Fruit fly (Drosophila melanogaster): ENCODE data around the gene CG32095.

dm6 chr3L:11793233-11793800 lies 32.2 kb downstream of the CG32095 start, which contains the start of the genes twy and CG10907:
- no peak for TF ChIP-seq CG8478 (optimal IDR thresholded peaks at IDR 0.05)
- TF ChIP-seq CTCF (optimal IDR thresholded peaks at IDR 0.05), result no peak

Measured in S2 (cell line).